Fruit fly (Drosophila melanogaster) whole organism, embryonic: ENCODE data around the gene ddbt.

ENCODE experiments used
- CG17802 ChIP-seq: fragments of 200-800 bp; sonication (Bioruptor generic); optimal IDR thresholded peaks from 2 replicates; lab custom pipeline; 2018; ENCODE audit warnings: missing biosample characterization, mild to moderate bottlenecking, missing genetic modification characterization, moderate library complexity
- aop ChIP-seq: fragments of 200-800 bp; sonication (Bioruptor generic); IDR thresholded peaks from 2 replicates; pipeline ENCODE4 v1.3.6; 2022; ENCODE audit warnings: missing biosample characterization, missing genetic modification characterization
- cwo ChIP-seq: fragments of 200-800 bp; sonication (Bioruptor generic); optimal IDR thresholded peaks from 3 replicates; lab custom pipeline; 2017; ENCODE audit warnings: missing biosample characterization, missing genetic modification characterization, mild to moderate bottlenecking, moderate library complexity, missing genetic modification reagents
- psq ChIP-seq: fragments of 200-800 bp; sonication (Bioruptor generic); optimal IDR thresholded peaks from 2 replicates; lab custom pipeline; 2017; ENCODE audit warnings: missing biosample characterization, missing genetic modification characterization
- tx ChIP-seq: fragments of 200-800 bp; sonication (Bioruptor generic); optimal IDR thresholded peaks from 2 replicates; lab custom pipeline; 2016; ENCODE audit warnings: missing biosample characterization, missing genetic modification characterization

dm6 chr3L:343316-343715, 26.4 kb downstream of the ddbt start:
- TF ChIP-seq CG17802: no peak
- TF ChIP-seq aop (GFP tag; lab: Robert Waterston, UW): no peak
- TF ChIP-seq psq (GFP tag; lab: Kevin White, UChicago): no peak
- no peak for TF ChIP-seq tx (GFP tag; lab: Kevin White, UChicago)
- no peak for TF ChIP-seq cwo
